Worm (Caenorhabditis elegans): ENCODE measurements around the gene srw-8.

Gene srw-8

ce11 chrV:2992060-2992459 is 42.1 kb downstream of the srw-8 start:
- no peak for TF ChIP-seq elt-3 (tag; optimal IDR thresholded peaks at IDR 0.05)
- TF ChIP-seq nfya-1 (tag; optimal IDR thresholded peaks at IDR 0.05; ENCODE audit: insufficient read depth): no peak
- no peak for TF ChIP-seq skn-1 (tag; optimal IDR thresholded peaks at IDR 0.05)
- TF ChIP-seq aly-2 (tag; optimal IDR thresholded peaks at IDR 0.05): no peak
- TF ChIP-seq egl-27 (tag; optimal IDR thresholded peaks at IDR 0.05): no peak
- TF ChIP-seq nhr-12 (tag; optimal IDR thresholded peaks at IDR 0.05): no peak

DNA sequence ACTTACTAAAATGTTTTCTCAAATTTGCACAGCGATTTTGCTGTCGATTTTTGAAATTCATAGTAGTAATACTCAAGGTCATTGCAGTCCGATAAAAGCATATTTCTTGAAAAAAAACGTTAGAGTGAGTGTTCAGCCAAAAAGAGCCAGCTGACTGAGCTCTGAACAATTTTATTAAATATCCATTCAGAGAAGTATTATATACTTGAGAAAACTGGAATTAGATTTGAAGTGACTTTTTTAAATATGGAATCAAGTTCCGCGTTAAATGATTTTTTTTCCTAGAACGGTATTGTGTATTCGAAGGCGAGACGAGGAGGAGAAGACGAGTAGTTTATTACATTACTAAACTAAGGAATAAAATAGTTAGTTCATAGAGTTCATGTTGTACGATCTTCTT is 42.7 kb downstream of the srw-8 start, which contains the start of gene srw-121:
srw-121 (minus strand) TSS at position 101 of the 400 bp plus-strand sequence.
- TF ChIP-seq hmg-11 (tag; optimal IDR thresholded peaks at IDR 0.05) (no peak), nhr-43 (tag; optimal IDR thresholded peaks at IDR 0.05; ENCODE audit: poor library complexity, severe bottlenecking) (no peak), aly-2 (tag; optimal IDR thresholded peaks at IDR 0.05) (no peak), ceh-9 (tag; optimal IDR thresholded peaks at IDR 0.05) (no peak), lsy-12 (tag; optimal IDR thresholded peaks at IDR 0.05) (no peak), ZK546.5 (tag; optimal IDR thresholded peaks at IDR 0.05) (no peak), pqm-1 (tag; optimal IDR thresholded peaks at IDR 0.05) (no peak), nfya-1 (tag; optimal IDR thresholded peaks at IDR 0.05; ENCODE audit: insufficient read depth) (no peak), fkh-2 (tag; optimal IDR thresholded peaks at IDR 0.05) (no peak), skn-1 (tag; optimal IDR thresholded peaks at IDR 0.05) (no peak), lin-15B (tag; optimal IDR thresholded peaks at IDR 0.05) (no peak), nhr-11 (tag; optimal IDR thresholded peaks at IDR 0.05) (no peak), nhr-25 (tag; optimal IDR thresholded peaks at IDR 0.05) (no peak), nhr-23 (tag; optimal IDR thresholded peaks at IDR 0.05) (no peak), pha-4 (tag; optimal IDR thresholded peaks at IDR 0.05) (no peak), ceh-28 (tag; optimal IDR thresholded peaks at IDR 0.05) (no peak), ceh-82 (tag; optimal IDR thresholded peaks at IDR 0.05) (no peak)

DNA sequence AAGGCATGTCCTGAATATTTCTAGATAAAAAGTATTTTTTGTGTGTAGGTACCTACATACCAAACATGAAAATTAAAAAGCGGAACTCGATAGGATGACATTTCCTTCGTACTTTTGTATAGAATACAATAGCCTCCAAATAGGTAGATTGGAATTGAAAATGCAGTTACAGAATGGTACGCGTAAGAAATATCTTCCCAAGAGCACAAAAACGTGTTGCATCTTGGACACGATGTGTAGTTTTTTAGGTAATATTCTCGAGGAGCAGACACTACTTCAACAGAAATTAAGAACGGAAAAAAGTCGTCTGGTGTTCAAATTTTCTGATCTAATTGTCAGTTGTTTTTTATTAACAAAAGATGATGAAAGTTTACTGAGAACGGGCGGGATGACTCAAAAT is 46.7 kb downstream of the srw-8 start, which contains the start of gene srh-85:
srh-85 (minus strand) TSS at position 101 of the 400 bp plus-strand sequence.
- no peak for TF ChIP-seq unc-39 (tag; optimal IDR thresholded peaks at IDR 0.05)
- no peak for TF ChIP-seq egl-27 (tag; optimal IDR thresholded peaks at IDR 0.05)
- TF ChIP-seq fkh-10 (GFP tag; optimal IDR thresholded peaks at IDR 0.05): no peak
- TF ChIP-seq lsy-12 (tag; optimal IDR thresholded peaks at IDR 0.05): no peak
- no peak for TF ChIP-seq eor-1 (tag; optimal IDR thresholded peaks at IDR 0.05)
- no peak for TF ChIP-seq nhr-43 (tag; optimal IDR thresholded peaks at IDR 0.05; ENCODE audit: poor library complexity, severe bottlenecking)
- no peak for TF ChIP-seq nhr-11 (tag; optimal IDR thresholded peaks at IDR 0.05)
- TF ChIP-seq elt-1 (tag; optimal IDR thresholded peaks at IDR 0.05): no peak

DNA sequence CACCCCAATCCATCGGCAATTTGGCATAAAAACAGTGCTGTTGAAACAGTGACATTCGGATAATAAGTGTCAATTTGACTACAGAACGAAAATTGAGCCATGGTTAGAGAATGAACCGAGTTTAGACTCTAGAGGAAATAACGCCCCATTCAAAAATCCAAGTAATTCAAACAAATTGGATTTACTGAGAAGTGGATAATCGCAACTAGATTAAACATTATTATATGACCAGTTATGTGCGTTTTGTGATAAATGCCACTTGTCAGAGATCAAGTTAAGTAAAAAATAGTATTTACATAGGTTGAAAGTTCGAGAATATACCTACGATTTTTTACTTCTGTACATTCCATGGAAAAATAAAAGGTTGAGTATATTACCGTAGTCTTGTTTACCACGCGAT is 48.8 kb downstream of the srw-8 start, which contains the start of gene srw-139:
srw-139 (minus strand) TSS at position 101 of the 400 bp plus-strand sequence.
- no peak for TF ChIP-seq tbx-2 (tag; optimal IDR thresholded peaks at IDR 0.05)
- no peak for TF ChIP-seq ZK546.5 (tag; optimal IDR thresholded peaks at IDR 0.05)
- no peak for TF ChIP-seq ceh-9 (tag; optimal IDR thresholded peaks at IDR 0.05)
- no peak for TF ChIP-seq hmg-11 (tag; optimal IDR thresholded peaks at IDR 0.05)
- TF ChIP-seq daf-12 (tag; optimal IDR thresholded peaks at IDR 0.05): no peak
- no peak for TF ChIP-seq nhr-67 (tag; optimal IDR thresholded peaks at IDR 0.05)
- TF ChIP-seq nfya-1 (tag; optimal IDR thresholded peaks at IDR 0.05; ENCODE audit: insufficient read depth): no peak
- no peak for TF ChIP-seq nhr-11 (tag; optimal IDR thresholded peaks at IDR 0.05)
- TF ChIP-seq zag-1 (tag; optimal IDR thresholded peaks at IDR 0.05): no peak
- TF ChIP-seq aly-2 (tag; optimal IDR thresholded peaks at IDR 0.05): no peak
- no peak for TF ChIP-seq lin-15B (tag; optimal IDR thresholded peaks at IDR 0.05)
- TF ChIP-seq nhr-76 (tag; optimal IDR thresholded peaks at IDR 0.05): no peak
- no peak for TF ChIP-seq lin-39 (tag; optimal IDR thresholded peaks at IDR 0.05)
- TF ChIP-seq snpc-4 (tag; optimal IDR thresholded peaks at IDR 0.05): no peak
- TF ChIP-seq nhr-12 (tag; optimal IDR thresholded peaks at IDR 0.05): no peak
- TF ChIP-seq elt-3 (tag; optimal IDR thresholded peaks at IDR 0.05): no peak

DNA sequence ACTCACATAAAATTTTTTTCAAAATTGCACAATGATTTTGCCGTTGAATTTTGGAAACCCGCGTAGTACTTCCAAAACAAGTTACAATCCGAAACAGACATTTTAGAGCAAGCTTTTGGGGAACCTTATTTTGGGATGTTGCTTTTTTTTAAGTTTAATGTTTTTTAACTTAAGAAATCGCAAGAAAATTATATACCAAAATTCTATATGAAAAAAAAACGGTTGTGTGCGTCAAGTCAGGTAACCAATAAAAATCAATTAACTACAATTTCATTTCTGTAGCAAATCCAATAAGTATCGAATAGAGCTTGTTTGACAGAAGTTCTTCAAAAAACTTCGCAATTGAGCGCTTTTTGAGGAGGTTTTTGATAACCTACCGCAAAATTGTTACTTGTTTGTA is 50.8 kb downstream of the srw-8 start, which contains the start of gene srw-117:
srw-117 (minus strand) TSS at position 101 of the 400 bp plus-strand sequence.
- TF ChIP-seq nhr-23 (tag; optimal IDR thresholded peaks at IDR 0.05) (no peak), ZK546.5 (tag; optimal IDR thresholded peaks at IDR 0.05) (no peak), egl-5 (tag; optimal IDR thresholded peaks at IDR 0.05) (no peak), nhr-43 (tag; optimal IDR thresholded peaks at IDR 0.05; ENCODE audit: poor library complexity, severe bottlenecking) (no peak), elt-2 (tag; optimal IDR thresholded peaks at IDR 0.05) (no peak), elt-3 (tag; optimal IDR thresholded peaks at IDR 0.05) (no peak), sea-2 (GFP tag; optimal IDR thresholded peaks at IDR 0.05) (no peak), nfya-1 (tag; optimal IDR thresholded peaks at IDR 0.05; ENCODE audit: insufficient read depth) (no peak), fkh-2 (tag; optimal IDR thresholded peaks at IDR 0.05) (no peak), tbx-2 (tag; optimal IDR thresholded peaks at IDR 0.05) (no peak), nhr-28 (tag; optimal IDR thresholded peaks at IDR 0.05) (no peak), aly-2 (tag; optimal IDR thresholded peaks at IDR 0.05) (no peak), ceh-82 (tag; optimal IDR thresholded peaks at IDR 0.05) (no peak), pqm-1 (tag; optimal IDR thresholded peaks at IDR 0.05) (no peak)
